Fruit fly (Drosophila melanogaster) whole organism: ENCODE results near the gene CG14062.

Source experiments
- CG8478 ChIP-seq: fragments of >200 bp; optimal IDR thresholded peaks from 2 replicates; lab custom pipeline; 2018; ENCODE audit warnings: inconsistent platforms
- Dll ChIP-seq: fragments of >200 bp; optimal IDR thresholded peaks from 2 replicates; lab custom pipeline; 2017
- pan ChIP-seq: fragments of >200 bp; optimal IDR thresholded peaks from 2 replicates; lab custom pipeline; 2017
- psq ChIP-seq: fragments of >200 bp; optimal IDR thresholded peaks from 2 replicates; lab custom pipeline; 2017
- usp ChIP-seq: fragments of >200 bp; optimal IDR thresholded peaks from 2 replicates; lab custom pipeline; 2017; ENCODE audit warnings: missing biosample characterization, missing genetic modification characterization, mixed read lengths

DNA sequence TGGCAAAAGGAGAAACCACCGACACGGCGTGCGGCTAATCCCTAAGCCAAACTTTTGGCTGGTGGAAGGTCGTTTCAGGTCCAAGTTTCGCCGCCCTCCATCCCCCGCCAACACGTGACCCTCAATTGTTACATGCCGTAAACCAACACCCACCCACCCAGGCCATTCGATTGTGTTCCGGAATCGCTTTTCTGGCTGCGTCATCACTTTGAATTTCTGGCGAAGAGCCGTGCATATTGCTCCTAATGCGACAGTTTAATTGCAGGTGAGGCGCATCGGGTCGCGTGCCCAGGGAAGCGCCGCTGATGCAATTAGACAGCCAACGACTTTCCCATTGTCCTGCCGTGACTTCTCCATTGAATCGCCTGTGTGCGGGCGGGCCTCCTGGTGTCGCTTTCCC, 47.8 kb downstream of the CG14062 start:
- TF ChIP-seq CG8478 (no peak), usp (GFP tag; lab: Kevin White, UChicago) (no peak), psq (lab: Kevin White, UChicago) (no peak), pan (no peak), Dll (no peak)
